Worm (Caenorhabditis elegans): ENCODE measurements around the gene F47E1.20.

- TF ChIP-seq pha-4 (tag; optimal IDR thresholded peaks at IDR 0.05) (no peak), ceh-22 (tag; optimal IDR thresholded peaks at IDR 0.05) (no peak), T23F11.4 (GFP tag; optimal IDR thresholded peaks at IDR 0.05) (no peak), pqm-1 (tag; optimal IDR thresholded peaks at IDR 0.05) (no peak), ama-1 (optimal IDR thresholded peaks at IDR 0.05) (no peak), ets-4 (tag; optimal IDR thresholded peaks at IDR 0.05) (no peak)
These were observed 2.8 kb upstream of the F47E1.20 start, which contains the start of gene prdm-14 for ce11 chrX:9045913-9046312.

Data from whole organism, late embryonic.